Worm (Caenorhabditis elegans) whole organism, late embryonic: Measurements from ENCODE around the gene col-105.
A peak's percentile ranks its signal among the peaks of the same experiment; 100 is the strongest.

Experiments
- C38D4.7 ChIP-seq: fragments of 200-800 bp; sonication (Bioruptor generic); optimal IDR thresholded peaks from 2 replicates; lab custom pipeline; 2018; ENCODE audit warnings: mild to moderate bottlenecking, missing genetic modification characterization, moderate library complexity, missing compliant biosample characterization
- K09A11.1 ChIP-seq: sonication (generic microtip); optimal IDR thresholded peaks from 2 replicates; lab custom pipeline; 2017; ENCODE audit warnings: antibody characterized with exemption, mild to moderate bottlenecking, missing genetic modification characterization, missing compliant biosample characterization; ENCODE audit not compliant: insufficient read depth
- T23F11.4 ChIP-seq: fragments of 200-800 bp; sonication (Bioruptor generic); optimal IDR thresholded peaks from 2 replicates; lab custom pipeline; 2018; ENCODE audit warnings: mild to moderate bottlenecking, missing genetic modification characterization, missing compliant biosample characterization
- Y22D7AL.16 ChIP-seq: sonication (generic microtip); optimal IDR thresholded peaks from 2 replicates; lab custom pipeline; 2016; ENCODE audit warnings: missing genetic modification characterization, missing compliant biosample characterization
- ceh-14 ChIP-seq: sonication (generic microtip); optimal IDR thresholded peaks from 2 replicates; lab custom pipeline; 2016; ENCODE audit warnings: missing genotype, missing genetic modification characterization, missing compliant biosample characterization
- ceh-18 ChIP-seq: sonication (generic microtip); optimal IDR thresholded peaks from 2 replicates; lab custom pipeline; 2016; ENCODE audit warnings: missing genetic modification characterization, missing compliant biosample characterization
- ceh-2 ChIP-seq: sonication (generic microtip); optimal IDR thresholded peaks from 2 replicates; lab custom pipeline; 2016; ENCODE audit warnings: missing genotype, missing genetic modification characterization, missing compliant biosample characterization
- ceh-24 ChIP-seq: sonication (generic microtip); optimal IDR thresholded peaks from 2 replicates; lab custom pipeline; 2016; ENCODE audit warnings: mild to moderate bottlenecking, missing genetic modification characterization, missing compliant biosample characterization
- ceh-30 ChIP-seq: fragments of 150-350 bp; optimal IDR thresholded peaks from 2 replicates; lab custom pipeline; 2014; ENCODE audit warnings: missing biosample characterization, missing genetic modification characterization
- ceh-31 ChIP-seq: sonication (generic microtip); optimal IDR thresholded peaks from 2 replicates; lab custom pipeline; 2016; ENCODE audit warnings: missing genetic modification characterization, missing compliant biosample characterization
- ceh-45 ChIP-seq: fragments of 200-800 bp; sonication (Bioruptor generic); IDR thresholded peaks from 2 replicates; pipeline ENCODE4 v1.3.6; 2022; ENCODE audit warnings: missing genetic modification reagents, missing genetic modification characterization, missing compliant biosample characterization
- ceh-48 ChIP-seq: sonication (generic microtip); optimal IDR thresholded peaks from 2 replicates; lab custom pipeline; 2016; ENCODE audit warnings: missing genetic modification characterization, inconsistent platforms, missing compliant biosample characterization
- ceh-6 ChIP-seq: fragments of 200-800 bp; sonication (Bioruptor generic); optimal IDR thresholded peaks from 2 replicates; lab custom pipeline; 2018; ENCODE audit warnings: mild to moderate bottlenecking, missing genetic modification characterization, missing compliant biosample characterization
- ceh-9 ChIP-seq: sonication (generic microtip); optimal IDR thresholded peaks from 2 replicates; lab custom pipeline; 2016; ENCODE audit warnings: mild to moderate bottlenecking, missing genetic modification characterization, inconsistent platforms, missing compliant biosample characterization
- dmd-4 ChIP-seq: sonication (generic microtip); optimal IDR thresholded peaks from 2 replicates; lab custom pipeline; 2016; ENCODE audit warnings: borderline replicate concordance, missing genetic modification characterization, missing compliant biosample characterization
- dve-1 ChIP-seq: sonication (generic microtip); optimal IDR thresholded peaks from 2 replicates; lab custom pipeline; 2017; ENCODE audit warnings: antibody characterized with exemption, mild to moderate bottlenecking, missing genetic modification characterization, missing compliant biosample characterization
- elt-2 ChIP-seq: sonication (generic microtip); optimal IDR thresholded peaks from 2 replicates; lab custom pipeline; 2016; ENCODE audit warnings: missing genetic modification reagents, missing genetic modification characterization, missing compliant biosample characterization
- ets-4 ChIP-seq: sonication (generic microtip); optimal IDR thresholded peaks from 2 replicates; lab custom pipeline; 2016; ENCODE audit warnings: missing genetic modification characterization, missing compliant biosample characterization
- eyg-1 ChIP-seq: sonication (generic microtip); optimal IDR thresholded peaks from 2 replicates; lab custom pipeline; 2016; ENCODE audit warnings: missing genotype, missing genetic modification characterization, missing compliant biosample characterization
- fkh-6 ChIP-seq: sonication (generic microtip); optimal IDR thresholded peaks from 2 replicates; lab custom pipeline; 2016; ENCODE audit warnings: missing genetic modification characterization, missing compliant biosample characterization
- gmeb-2 ChIP-seq: sonication (generic microtip); optimal IDR thresholded peaks from 2 replicates; lab custom pipeline; 2016; ENCODE audit warnings: missing genetic modification characterization, inconsistent platforms, missing compliant biosample characterization
- hlh-13 ChIP-seq: fragments of 200-800 bp; sonication (Bioruptor generic); optimal IDR thresholded peaks from 2 replicates; lab custom pipeline; 2018; ENCODE audit warnings: mild to moderate bottlenecking, missing genetic modification characterization, missing compliant biosample characterization
- hlh-6 ChIP-seq: sonication (generic microtip); optimal IDR thresholded peaks from 2 replicates; lab custom pipeline; 2016; ENCODE audit warnings: missing genotype, missing genetic modification characterization, missing compliant biosample characterization
- hlh-8 ChIP-seq: sonication (generic microtip); optimal IDR thresholded peaks from 2 replicates; lab custom pipeline; 2016; ENCODE audit warnings: missing genotype, missing genetic modification characterization, missing compliant biosample characterization
- mec-3 ChIP-seq: sonication (generic microtip); optimal IDR thresholded peaks from 2 replicates; lab custom pipeline; 2016; ENCODE audit warnings: borderline replicate concordance, missing genetic modification characterization, missing compliant biosample characterization
- nhr-232 ChIP-seq: sonication (generic microtip); optimal IDR thresholded peaks from 2 replicates; lab custom pipeline; 2016; ENCODE audit warnings: missing genetic modification characterization, missing compliant biosample characterization
- pag-3 ChIP-seq: sonication (generic microtip); optimal IDR thresholded peaks from 2 replicates; lab custom pipeline; 2016; ENCODE audit warnings: missing compliant biosample characterization, missing genetic modification characterization, borderline replicate concordance
- pat-9 ChIP-seq: fragments of 200-800 bp; sonication (Bioruptor generic); optimal IDR thresholded peaks from 2 replicates; lab custom pipeline; 2018; ENCODE audit warnings: mild to moderate bottlenecking, missing genetic modification characterization, moderate library complexity, missing compliant biosample characterization
- pax-1 ChIP-seq: fragments of 150-350 bp; optimal IDR thresholded peaks from 2 replicates; lab custom pipeline; 2014; ENCODE audit warnings: missing biosample characterization, missing genetic modification characterization
- pros-1 ChIP-seq: fragments of 150-350 bp; optimal IDR thresholded peaks from 2 replicates; lab custom pipeline; 2014; ENCODE audit warnings: missing biosample characterization, missing genetic modification reagents, missing genetic modification characterization
- rnt-1 ChIP-seq: sonication (generic microtip); optimal IDR thresholded peaks from 2 replicates; lab custom pipeline; 2016; ENCODE audit warnings: missing genetic modification characterization, missing compliant biosample characterization
- sox-2 ChIP-seq: fragments of 200-800 bp; sonication (Bioruptor generic); IDR thresholded peaks from 2 replicates; pipeline ENCODE4 v1.3.6; 2022; ENCODE audit warnings: missing genetic modification reagents, missing genetic modification characterization, missing compliant biosample characterization
- sox-4 ChIP-seq: sonication (generic microtip); optimal IDR thresholded peaks from 2 replicates; lab custom pipeline; 2017; ENCODE audit warnings: mild to moderate bottlenecking, missing genetic modification characterization, inconsistent platforms, missing compliant biosample characterization
- syd-9 ChIP-seq: sonication (generic microtip); optimal IDR thresholded peaks from 2 replicates; lab custom pipeline; 2016; ENCODE audit warnings: mild to moderate bottlenecking, missing genetic modification characterization, moderate library complexity, missing compliant biosample characterization
- tbx-2 ChIP-seq: sonication (generic microtip); optimal IDR thresholded peaks from 2 replicates; lab custom pipeline; 2016; ENCODE audit warnings: missing genetic modification characterization, missing compliant biosample characterization
- tbx-7 ChIP-seq: sonication (generic microtip); optimal IDR thresholded peaks from 2 replicates; lab custom pipeline; 2016; ENCODE audit warnings: missing genotype, missing genetic modification characterization, missing compliant biosample characterization
- ttx-3 ChIP-seq: sonication (generic microtip); optimal IDR thresholded peaks from 2 replicates; lab custom pipeline; 2016; ENCODE audit warnings: missing genetic modification reagents, missing genetic modification characterization, missing compliant biosample characterization
- unc-42 ChIP-seq: sonication (generic microtip); optimal IDR thresholded peaks from 2 replicates; lab custom pipeline; 2016; ENCODE audit warnings: missing genotype, missing genetic modification characterization, missing compliant biosample characterization
- unc-55 ChIP-seq: sonication (generic microtip); optimal IDR thresholded peaks from 2 replicates; lab custom pipeline; 2017; ENCODE audit warnings: missing biosample characterization, missing genetic modification reagents, missing genetic modification characterization
- unc-86 ChIP-seq: sonication (generic microtip); optimal IDR thresholded peaks from 2 replicates; lab custom pipeline; 2016; ENCODE audit warnings: missing genetic modification characterization, missing compliant biosample characterization
- ztf-16 ChIP-seq: sonication (generic microtip); optimal IDR thresholded peaks from 2 replicates; lab custom pipeline; 2017; ENCODE audit warnings: missing genetic modification characterization, missing compliant biosample characterization

Gene col-105

ce11 chrIV:1359125-1359524, at the start of gene col-105:
Gene col-105 (minus strand): TSS chrIV:1359225.
- no peak for TF ChIP-seq hlh-8 (tag; lab: Kevin White, UChicago)
- no peak for TF ChIP-seq syd-9 (tag; lab: Kevin White, UChicago)
- no peak for TF ChIP-seq ceh-2 (tag; lab: Kevin White, UChicago)
- no peak for TF ChIP-seq mec-3 (tag; lab: Kevin White, UChicago)
- no peak for TF ChIP-seq ztf-16 (tag; lab: Kevin White, UChicago)
- TF ChIP-seq unc-42 (tag; lab: Kevin White, UChicago): no peak
- TF ChIP-seq nhr-232 (tag; lab: Kevin White, UChicago): no peak
- no peak for TF ChIP-seq unc-86 (tag; lab: Kevin White, UChicago)
- TF ChIP-seq fkh-6 (tag; lab: Kevin White, UChicago): no peak
- TF ChIP-seq dve-1 (tag; lab: Kevin White, UChicago): no peak
- no peak for TF ChIP-seq hlh-6 (tag; lab: Kevin White, UChicago)
- TF ChIP-seq C38D4.7 (GFP tag; lab: Kevin White, UChicago): no peak
- TF ChIP-seq ceh-30 (tag; lab: Kevin White, UChicago): no peak
- TF ChIP-seq, all 69 proteins: peak for 0

- TF ChIP-seq ets-4 (tag; lab: Kevin White, UChicago) (no peak), ceh-2 (tag; lab: Kevin White, UChicago) (no peak), ceh-9 (no peak), tbx-7 (tag; lab: Kevin White, UChicago) (no peak), syd-9 (tag; lab: Kevin White, UChicago) (no peak), hlh-6 (tag; lab: Kevin White, UChicago) (no peak), unc-55 (GFP tag; lab: Kevin White, UChicago) (no peak), pros-1 (tag; lab: Kevin White, UChicago) (no peak), sox-4 (tag; lab: Kevin White, UChicago) (no peak), T23F11.4 (no peak), nhr-232 (tag; lab: Kevin White, UChicago) (no peak)
Measured at ce11 chrIV:1408718-1409117, 49.7 kb upstream of the col-105 start.

ce11 chrIV:1408137-1408536, 49.1 kb upstream of the col-105 start:
- TF ChIP-seq ceh-48 (tag; lab: Kevin White, UChicago) (peak; percentile 91), gmeb-2 (tag; lab: Kevin White, UChicago) (no peak)
- TF ChIP-seq, all 69 proteins: peak for 1

- TF ChIP-seq Y22D7AL.16 (no peak), hlh-13 (GFP tag; lab: Kevin White, UChicago) (no peak), ceh-31 (no peak), ttx-3 (tag; lab: Kevin White, UChicago) (no peak), ceh-14 (tag; lab: Kevin White, UChicago) (no peak), syd-9 (tag; lab: Kevin White, UChicago) (no peak), elt-2 (no peak), eyg-1 (tag; lab: Kevin White, UChicago) (no peak), nhr-232 (tag; lab: Kevin White, UChicago) (no peak), tbx-2 (tag; lab: Kevin White, UChicago) (no peak), dmd-4 (no peak)
Measured at ce11 chrIV:1407507-1407906, 48.5 kb upstream of the col-105 start.

ce11 chrIV:1407049-1407448, 48.0 kb upstream of the col-105 start:
- TF ChIP-seq sox-2: no peak
- TF ChIP-seq mec-3 (tag; lab: Kevin White, UChicago): no peak
- no peak for TF ChIP-seq ceh-45
- TF ChIP-seq K09A11.1 (tag; lab: Kevin White, UChicago): no peak
- no peak for TF ChIP-seq unc-86 (tag; lab: Kevin White, UChicago)
- no peak for TF ChIP-seq rnt-1 (tag; lab: Kevin White, UChicago)
- TF ChIP-seq pax-1 (tag; lab: Kevin White, UChicago): no peak
- no peak for TF ChIP-seq pag-3 (tag; lab: Kevin White, UChicago)
- TF ChIP-seq ceh-24: no peak
- no peak for TF ChIP-seq syd-9 (tag; lab: Kevin White, UChicago)
- TF ChIP-seq ceh-6 (GFP tag; lab: Kevin White, UChicago): no peak
- TF ChIP-seq pat-9 (tag; lab: Kevin White, UChicago): no peak
- no peak for TF ChIP-seq hlh-13 (GFP tag; lab: Kevin White, UChicago)
- no peak for TF ChIP-seq ceh-18 (tag; lab: Kevin White, UChicago)
- TF ChIP-seq, all 69 proteins: peak for 0
